Fruit fly (Drosophila melanogaster): Measurements from ENCODE around the gene CG10038.

DNA sequence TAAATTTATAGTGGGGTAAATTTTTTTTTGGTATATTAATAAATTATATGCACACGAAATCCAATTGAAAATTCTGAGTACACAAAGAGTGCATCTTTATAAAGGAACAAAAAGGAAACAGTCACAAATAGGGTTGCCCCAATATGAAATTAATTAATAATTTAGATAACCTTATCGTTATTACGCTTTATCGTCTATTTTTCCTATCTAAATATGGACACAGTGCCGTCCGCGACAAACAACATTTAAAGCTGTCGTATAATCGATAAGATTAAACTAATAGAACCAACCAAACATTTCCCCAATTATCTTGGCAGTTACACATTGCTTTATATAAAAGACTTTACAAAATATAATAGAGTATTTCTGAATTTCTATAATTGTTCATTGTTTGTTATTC is 47.6 kb upstream of the CG10038 start:
- TF ChIP-seq Vsx2 (GFP tag; optimal IDR thresholded peaks at IDR 0.05; ENCODE audit: partially characterized antibody) (no peak), usp (GFP tag; optimal IDR thresholded peaks at IDR 0.05) (no peak), CrebA (GFP tag; optimal IDR thresholded peaks at IDR 0.05; ENCODE audit: borderline replicate concordance) (peak; percentile 28)

All from whole organism, wandering third instar larva.